Fruit fly (Drosophila melanogaster): Measurements from ENCODE around the gene snRNP-U1-C.

Gene snRNP-U1-C

DNA sequence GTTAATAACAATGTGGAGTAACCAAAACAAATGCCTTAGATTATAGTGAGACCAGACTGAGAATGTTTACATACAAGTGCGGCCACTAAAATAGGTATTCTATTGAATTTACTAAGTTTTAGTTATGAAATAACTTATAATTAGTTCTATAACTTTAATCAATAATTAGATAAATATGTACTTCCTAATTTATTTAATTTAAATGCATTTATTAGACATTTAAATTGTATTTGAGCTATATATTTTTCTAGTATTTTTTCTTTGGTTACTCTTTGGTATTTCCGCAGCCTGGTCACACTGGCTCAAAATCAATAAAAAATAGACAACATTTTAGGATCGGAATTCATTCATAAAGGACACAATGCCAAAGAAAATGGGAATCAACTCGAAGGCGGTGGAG, 47.8 kb upstream of the snRNP-U1-C start, which contains the start of the genes Prp18 and CG6013 (continued):
- TF ChIP-seq CG15269 (tag; optimal IDR thresholded peaks at IDR 0.05) (peak; percentile 65), NfI (GFP tag; optimal IDR thresholded peaks at IDR 0.05) (peak; percentile 12), CG3838 (GFP tag; optimal IDR thresholded peaks at IDR 0.05) (no peak), HLH3B (GFP tag; IDR thresholded peaks at IDR 0.05) (peak; percentile 56), CG1602 (GFP tag; optimal IDR thresholded peaks at IDR 0.05) (peak; percentile 57), CG17186 (GFP tag; optimal IDR thresholded peaks at IDR 0.05) (no peak), Ets65A (GFP tag) (no peak), scrt (GFP tag; optimal IDR thresholded peaks at IDR 0.05) (peak; percentile 15), CG12391 (tag; optimal IDR thresholded peaks at IDR 0.05) (peak; percentile 85), vfl (GFP tag; optimal IDR thresholded peaks at IDR 0.05) (no peak), ase (GFP tag; IDR thresholded peaks at IDR 0.05) (no peak), Dek (tag; optimal IDR thresholded peaks at IDR 0.05) (peak; percentile 64), mam (GFP tag; optimal IDR thresholded peaks at IDR 0.05) (no peak), CG6689 (GFP tag; IDR thresholded peaks at IDR 0.05) (peak; percentile 32; the same call in 1 of the 2 replicates), ac (GFP tag; optimal IDR thresholded peaks at IDR 0.05) (no peak), Drgx (GFP tag; IDR thresholded peaks at IDR 0.05) (no peak), CG10321 (GFP tag; IDR thresholded peaks at IDR 0.05) (no peak), Kr (GFP tag; optimal IDR thresholded peaks at IDR 0.05) (no peak), Eip74EF (GFP tag; optimal IDR thresholded peaks at IDR 0.05) (peak in 1 of 2 experiments; percentile 9), CG4617 (GFP tag; optimal IDR thresholded peaks at IDR 0.05; ENCODE audit: borderline replicate concordance) (peak; percentile 89), tin (GFP tag; optimal IDR thresholded peaks at IDR 0.05) (peak; percentile 46), CG9727 (GFP tag; optimal IDR thresholded peaks at IDR 0.05) (peak; percentile 57), stwl (tag; optimal IDR thresholded peaks at IDR 0.05) (peak; percentile 82), pnt (GFP tag; optimal IDR thresholded peaks at IDR 0.05) (no peak), CG18262 (tag; optimal IDR thresholded peaks at IDR 0.05) (peak; percentile 77), CG12104 (GFP tag; optimal IDR thresholded peaks at IDR 0.05) (peak; percentile 69), CG14441 (GFP tag; IDR thresholded peaks at IDR 0.05) (no peak), run (tag; optimal IDR thresholded peaks at IDR 0.05) (no peak), CG30020 (tag; optimal IDR thresholded peaks at IDR 0.05) (peak; percentile 65), HmgZ (tag; optimal IDR thresholded peaks at IDR 0.05) (peak; percentile 49), CG2120 (GFP tag; optimal IDR thresholded peaks at IDR 0.05) (peak; percentile 25), crp (GFP tag; optimal IDR thresholded peaks at IDR 0.05) (peak in 1 of 2 experiments; percentile 43), NC2α (GFP tag; optimal IDR thresholded peaks at IDR 0.05) (no peak), CG6272 (GFP tag; IDR thresholded peaks at IDR 0.05) (no peak), Trl (optimal IDR thresholded peaks at IDR 0.05) (no peak), Trl (GFP tag; optimal IDR thresholded peaks at IDR 0.05) (no peak), CG17359 (tag; optimal IDR thresholded peaks at IDR 0.05) (peak; percentile 54), CG4854 (GFP tag; optimal IDR thresholded peaks at IDR 0.05) (no peak), hbn (GFP tag; IDR thresholded peaks at IDR 0.05; ENCODE audit: partially characterized antibody) (no peak), inv (GFP tag; IDR thresholded peaks at IDR 0.05; ENCODE audit: partially characterized antibody) (no peak), zfh1 (GFP tag; IDR thresholded peaks at IDR 0.05) (peak; percentile 32; the same call in 1 of the 3 replicates), Hey (tag; optimal IDR thresholded peaks at IDR 0.05) (no peak), Hmx (GFP tag; optimal IDR thresholded peaks at IDR 0.05) (no peak), E2f1 (GFP tag; IDR thresholded peaks at IDR 0.05) (peak; percentile 50), Sox102F (GFP tag; optimal IDR thresholded peaks at IDR 0.05) (peak; percentile 69), Doc3 (GFP tag; IDR thresholded peaks at IDR 0.05; ENCODE audit: partially characterized antibody) (no peak), CG12769 (tag; optimal IDR thresholded peaks at IDR 0.05) (peak; percentile 3), maf-S (GFP tag; optimal IDR thresholded peaks at IDR 0.05) (no peak), Dp (GFP tag; optimal IDR thresholded peaks at IDR 0.05) (no peak), Stat92E (GFP tag; optimal IDR thresholded peaks at IDR 0.05) (peak in 1 of 3 experiments; percentile 40), CG31365 (tag; optimal IDR thresholded peaks at IDR 0.05) (no peak)

Data from whole organism, embryonic.